Fruit fly (Drosophila melanogaster): Measurements from ENCODE around the gene mamo.

- TF ChIP-seq EcR (GFP tag; optimal IDR thresholded peaks at IDR 0.05), result no peak
- TF ChIP-seq CG8478 (optimal IDR thresholded peaks at IDR 0.05), result no peak
- TF ChIP-seq usp (GFP tag; optimal IDR thresholded peaks at IDR 0.05), result no peak
Measured at dm6 chrX:13911184-13911583, 79.1 kb downstream of the mamo start.
